Worm (Caenorhabditis elegans) whole organism, L4 larva: ENCODE results near the gene gpa-18.
A peak's percentile ranks its signal among the peaks of the same experiment; 100 is the strongest.

Experiments
- T20F7.1 ChIP-seq: fragments of 200-800 bp; sonication (Bioruptor generic); optimal IDR thresholded peaks from 2 replicates; lab custom pipeline; 2018; ENCODE audit warnings: mild to moderate bottlenecking, missing genetic modification characterization, missing compliant biosample characterization
- T26A8.4 ChIP-seq: fragments of 200-800 bp; sonication (Bioruptor generic); IDR thresholded peaks from 2 replicates; pipeline ENCODE4 v1.3.6; 2022; ENCODE audit warnings: missing genetic modification characterization, missing compliant biosample characterization
- Y105C5A.15 ChIP-seq: fragments of 200-800 bp; sonication (Bioruptor generic); IDR thresholded peaks from 2 replicates; pipeline ENCODE4 v1.3.6; 2022; ENCODE audit warnings: missing genetic modification characterization, missing compliant biosample characterization
- Y48G9A.11 ChIP-seq: fragments of 200-800 bp; sonication (Bioruptor generic); IDR thresholded peaks from 2 replicates; pipeline ENCODE4 v1.3.6; 2022; ENCODE audit warnings: missing genetic modification reagents, missing genetic modification characterization, missing compliant biosample characterization
- ZK337.2 ChIP-seq: fragments of 200-800 bp; sonication (Bioruptor generic); IDR thresholded peaks from 2 replicates; pipeline ENCODE4 v1.3.6; 2022; ENCODE audit warnings: missing genetic modification reagents, missing genetic modification characterization, missing compliant biosample characterization
- attf-4 ChIP-seq: sonication (generic microtip); optimal IDR thresholded peaks from 3 replicates; lab custom pipeline; 2017; ENCODE audit warnings: missing biosample characterization, missing genetic modification characterization
- ceh-62 ChIP-seq: sonication (generic microtip); optimal IDR thresholded peaks from 2 replicates; lab custom pipeline; 2017; ENCODE audit warnings: missing biosample characterization, missing genetic modification characterization
- ces-1 ChIP-seq: fragments of 150-350 bp; sonication (generic microtip); optimal IDR thresholded peaks from 4 replicates; lab custom pipeline; 2014; ENCODE audit warnings: missing biosample characterization, missing genetic modification reagents, missing genetic modification characterization
- cey-2 ChIP-seq: sonication (generic microtip); optimal IDR thresholded peaks from 3 replicates; lab custom pipeline; 2017; ENCODE audit warnings: missing genetic modification characterization, mild to moderate bottlenecking, missing compliant biosample characterization, antibody characterized with exemption, borderline replicate concordance; ENCODE audit not compliant: insufficient read depth
- ctbp-1 ChIP-seq: fragments of 200-800 bp; sonication (Bioruptor generic); IDR thresholded peaks from 2 replicates; pipeline ENCODE4 v1.3.6; 2022; ENCODE audit warnings: missing genetic modification reagents, missing genetic modification characterization, missing compliant biosample characterization
- daf-16 ChIP-seq, 3 experiments: sonication (generic microtip); optimal IDR thresholded peaks; 2 replicates each; lab custom pipeline; 2016 to 2017; ENCODE audit warnings: missing genetic modification characterization in 3 of 3, missing genetic modification reagents in 3 of 3, mild to moderate bottlenecking in 2 of 3, missing compliant biosample characterization in 2 of 3, missing biosample characterization in 1 of 3, moderate library complexity in 1 of 3
- daf-19 ChIP-seq: fragments of 200-800 bp; sonication (Bioruptor generic); conservative IDR thresholded peaks from 2 replicates; pipeline ENCODE4 v1.3.6; 2022; ENCODE audit warnings: missing genetic modification characterization, missing compliant biosample characterization
- dmd-8 ChIP-seq: fragments of 200-800 bp; sonication (Bioruptor generic); IDR thresholded peaks from 2 replicates; pipeline ENCODE4 v1.3.6; 2022; ENCODE audit warnings: missing genetic modification characterization, missing compliant biosample characterization
- dmd-9 ChIP-seq: fragments of 200-800 bp; sonication (Bioruptor generic); IDR thresholded peaks from 2 replicates; pipeline ENCODE4 v1.3.6; 2022; ENCODE audit warnings: missing genetic modification reagents, missing genetic modification characterization, missing compliant biosample characterization
- dpl-1 ChIP-seq: fragments of 150-350 bp; optimal IDR thresholded peaks from 2 replicates; lab custom pipeline; 2014; ENCODE audit warnings: missing biosample characterization, missing genetic modification reagents, missing genetic modification characterization
- dve-1 ChIP-seq: sonication (generic microtip); optimal IDR thresholded peaks from 2 replicates; lab custom pipeline; 2017; ENCODE audit warnings: antibody characterized with exemption, mild to moderate bottlenecking, missing genetic modification characterization, missing compliant biosample characterization; ENCODE audit not compliant: insufficient read depth
- egl-43 ChIP-seq: fragments of 200-800 bp; sonication (Bioruptor generic); IDR thresholded peaks from 2 replicates; pipeline ENCODE4 v1.3.6; 2022; ENCODE audit warnings: missing genetic modification reagents, missing genetic modification characterization, missing compliant biosample characterization
- gei-8 ChIP-seq: fragments of 200-800 bp; sonication (Bioruptor generic); optimal IDR thresholded peaks from 2 replicates; lab custom pipeline; 2018; ENCODE audit warnings: mild to moderate bottlenecking, missing genetic modification characterization, missing compliant biosample characterization
- hif-1 ChIP-seq, 2 experiments: sonication (generic microtip); optimal IDR thresholded peaks; 2 replicates each; lab custom pipeline; 2016 to 2017; ENCODE audit warnings: missing compliant biosample characterization in 2 of 2, missing genetic modification characterization in 2 of 2, missing genetic modification reagents in 2 of 2, missing genotype in 2 of 2, mild to moderate bottlenecking in 1 of 2
- hmg-1.1 ChIP-seq: fragments of 200-800 bp; sonication (Bioruptor generic); IDR thresholded peaks from 2 replicates; pipeline ENCODE4 v1.3.6; 2022; ENCODE audit warnings: missing genetic modification reagents, missing genetic modification characterization, missing compliant biosample characterization
- lin-38 ChIP-seq: fragments of 200-800 bp; sonication (Bioruptor generic); IDR thresholded peaks from 2 replicates; pipeline ENCODE4 v1.3.6; 2022; ENCODE audit warnings: missing genetic modification reagents, missing genetic modification characterization, missing compliant biosample characterization
- lin-39 ChIP-seq: fragments of 150-350 bp; optimal IDR thresholded peaks from 2 replicates; lab custom pipeline; 2014; ENCODE audit warnings: missing biosample characterization, missing genetic modification reagents, missing genetic modification characterization
- lir-3 ChIP-seq: sonication (generic microtip); optimal IDR thresholded peaks from 2 replicates; lab custom pipeline; 2016; ENCODE audit warnings: mild to moderate bottlenecking, missing genetic modification characterization, missing compliant biosample characterization
- lsy-2 ChIP-seq, 2 experiments: fragments of 150-350 bp in 1 of 2; sonication (generic microtip) in 1 of 2; optimal IDR thresholded peaks; 2 replicates each; lab custom pipeline; 2014 to 2017; ENCODE audit warnings: missing biosample characterization in 2 of 2, missing genetic modification characterization in 2 of 2
- madf-5 ChIP-seq, 2 experiments: fragments of 200-800 bp; sonication (Bioruptor generic); IDR thresholded peaks; 2 replicates each; pipeline ENCODE4 v1.3.6; 2022; ENCODE audit warnings: missing compliant biosample characterization in 2 of 2, missing genetic modification characterization in 2 of 2
- mdl-1 ChIP-seq, 2 experiments: fragments of 150-350 bp in 1 of 2; sonication (generic microtip) in 1 of 2; optimal IDR thresholded peaks; 2 replicates each; lab custom pipeline; 2014 to 2017; ENCODE audit warnings: missing biosample characterization in 2 of 2, missing genetic modification characterization in 2 of 2
- mes-2 ChIP-seq: sonication (generic microtip); optimal IDR thresholded peaks from 2 replicates; lab custom pipeline; 2016; ENCODE audit warnings: missing genotype, mild to moderate bottlenecking, missing genetic modification characterization, missing compliant biosample characterization; ENCODE audit not compliant: poor library complexity, severe bottlenecking
- mxl-2 ChIP-seq: fragments of 200-800 bp; sonication (Bioruptor generic); conservative IDR thresholded peaks from 2 replicates; pipeline ENCODE4 v1.3.6; 2022; ENCODE audit warnings: missing genetic modification reagents, missing genetic modification characterization, missing compliant biosample characterization
- nhr-102 ChIP-seq: sonication (generic microtip); optimal IDR thresholded peaks from 2 replicates; lab custom pipeline; 2016; ENCODE audit warnings: mild to moderate bottlenecking, missing genetic modification characterization, moderate library complexity, missing compliant biosample characterization
- nhr-111 ChIP-seq: fragments of 200-800 bp; sonication (Bioruptor generic); optimal IDR thresholded peaks from 2 replicates; lab custom pipeline; 2018; ENCODE audit warnings: mild to moderate bottlenecking, missing genetic modification characterization, missing compliant biosample characterization
- nhr-25 ChIP-seq: sonication (generic microtip); optimal IDR thresholded peaks from 2 replicates; lab custom pipeline; 2017; ENCODE audit warnings: missing genetic modification characterization, mild to moderate bottlenecking, missing compliant biosample characterization, antibody characterized with exemption, moderate library complexity, borderline replicate concordance; ENCODE audit not compliant: insufficient read depth
- nhr-28 ChIP-seq: fragments of 150-350 bp; optimal IDR thresholded peaks from 2 replicates; lab custom pipeline; 2014; ENCODE audit warnings: missing biosample characterization, missing genetic modification characterization
- nhr-41 ChIP-seq: fragments of 200-800 bp; sonication (Bioruptor generic); IDR thresholded peaks from 2 replicates; pipeline ENCODE4 v1.3.6; 2022; ENCODE audit warnings: missing genetic modification reagents, missing genetic modification characterization, missing compliant biosample characterization
- nhr-48 ChIP-seq: sonication (generic microtip); optimal IDR thresholded peaks from 2 replicates; lab custom pipeline; 2016; ENCODE audit warnings: mild to moderate bottlenecking, missing genetic modification characterization, missing compliant biosample characterization
- nhr-6 ChIP-seq: fragments of 150-350 bp; optimal IDR thresholded peaks from 2 replicates; lab custom pipeline; 2014; ENCODE audit warnings: missing biosample characterization, missing genetic modification characterization
- nhr-76 ChIP-seq: fragments of 150-350 bp; optimal IDR thresholded peaks from 2 replicates; lab custom pipeline; 2014; ENCODE audit warnings: missing biosample characterization, missing genetic modification characterization
- pha-4 ChIP-seq, 2 experiments: fragments of 150-350 bp in 1 of 2; fragments of 200-800 bp in 1 of 2; sonication (Bioruptor generic) in 1 of 2; IDR thresholded peaks in 1 of 2; optimal IDR thresholded peaks in 1 of 2; 2 replicates each; pipeline versions ENCODE4 v1.3.6 to Lab custom; 2014 to 2022; ENCODE audit warnings: missing genetic modification characterization in 2 of 2, missing genetic modification reagents in 2 of 2, missing biosample characterization in 1 of 2, missing compliant biosample characterization in 1 of 2
- pqm-1 ChIP-seq: sonication (generic microtip); optimal IDR thresholded peaks from 2 replicates; lab custom pipeline; 2017; ENCODE audit warnings: missing biosample characterization, missing genetic modification characterization
- sdz-12 ChIP-seq: fragments of 200-800 bp; sonication (Bioruptor generic); optimal IDR thresholded peaks from 2 replicates; lab custom pipeline; 2018; ENCODE audit warnings: mild to moderate bottlenecking, missing genetic modification characterization, missing compliant biosample characterization
- snpc-1.2 ChIP-seq: fragments of 200-800 bp; sonication (Bioruptor generic); IDR thresholded peaks from 2 replicates; pipeline ENCODE4 v1.3.6; 2022; ENCODE audit warnings: missing genetic modification reagents, missing genetic modification characterization, missing compliant biosample characterization
- snpc-4 ChIP-seq: fragments of 150-350 bp; optimal IDR thresholded peaks from 2 replicates; lab custom pipeline; 2014; ENCODE audit warnings: missing biosample characterization, missing genetic modification characterization
- spr-1 ChIP-seq: sonication (generic microtip); optimal IDR thresholded peaks from 2 replicates; lab custom pipeline; 2016; ENCODE audit warnings: mild to moderate bottlenecking, missing genetic modification characterization, missing compliant biosample characterization
- spr-3 ChIP-seq: fragments of 200-800 bp; sonication (Bioruptor generic); optimal IDR thresholded peaks from 2 replicates; lab custom pipeline; 2018; ENCODE audit warnings: mild to moderate bottlenecking, missing genetic modification characterization, missing compliant biosample characterization
- tag-97 ChIP-seq: fragments of 200-800 bp; sonication (Bioruptor generic); IDR thresholded peaks from 2 replicates; pipeline ENCODE4 v1.3.6; 2022; ENCODE audit warnings: missing genetic modification characterization, missing compliant biosample characterization
- unc-39 ChIP-seq: sonication (generic microtip); optimal IDR thresholded peaks from 2 replicates; lab custom pipeline; 2017; ENCODE audit warnings: missing biosample characterization, missing genetic modification characterization
- zag-1 ChIP-seq: fragments of 150-350 bp; optimal IDR thresholded peaks from 2 replicates; lab custom pipeline; 2014; ENCODE audit warnings: missing biosample characterization, missing genetic modification characterization
- zfp-3 ChIP-seq: fragments of 200-800 bp; sonication (Bioruptor generic); conservative IDR thresholded peaks from 2 replicates; pipeline ENCODE4 v1.3.6; 2022; ENCODE audit warnings: missing genetic modification reagents, missing genetic modification characterization, missing compliant biosample characterization
- zip-2 ChIP-seq: fragments of 150-350 bp; optimal IDR thresholded peaks from 2 replicates; lab custom pipeline; 2014; ENCODE audit warnings: missing biosample characterization, missing genetic modification characterization
- ztf-11 ChIP-seq: fragments of 150-350 bp; optimal IDR thresholded peaks from 2 replicates; lab custom pipeline; 2014; ENCODE audit warnings: missing biosample characterization, missing genetic modification characterization

gpa-18 gene

DNA sequence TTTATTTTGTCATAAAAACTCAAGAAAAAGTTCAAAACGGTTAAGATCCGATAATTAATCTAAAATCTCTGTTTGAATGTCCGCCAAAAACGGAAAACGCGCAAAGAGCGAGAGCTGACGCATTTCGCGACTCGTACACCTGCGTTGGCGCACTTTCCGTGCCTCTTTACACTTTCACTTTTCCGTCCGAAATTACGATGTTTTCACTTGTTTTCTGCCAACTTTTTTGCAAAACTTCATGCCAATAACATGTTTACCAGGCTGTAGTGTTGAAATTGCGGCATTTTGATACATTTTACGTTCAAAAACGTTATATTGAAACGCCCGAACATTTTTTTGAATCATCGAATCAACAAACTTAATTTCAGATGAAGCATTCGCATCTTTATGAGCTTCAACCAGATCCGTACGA is 11.7 kb downstream of the gpa-18 start, which contains the start of gene W03F8.4 (continued):
- peak; percentile 56 for TF ChIP-seq Y48G9A.11 (GFP tag; lab: Robert Waterston, UW)
- TF ChIP-seq ztf-11 (tag; lab: Kevin White, UChicago): no peak
- peak; percentile 99 for TF ChIP-seq dpl-1
- TF ChIP-seq ctbp-1 (GFP tag; lab: Robert Waterston, UW): peak; percentile 83
- TF ChIP-seq nhr-25: peak; percentile 93
- no peak for TF ChIP-seq zag-1 (tag; lab: Kevin White, UChicago)
- TF ChIP-seq mdl-1 (tag; optimal IDR thresholded peaks at IDR 0.05; lab: Kevin White, UChicago): peak in 1 of 2 experiments; percentile 28
- TF ChIP-seq dmd-9: no peak
- no peak for TF ChIP-seq nhr-76 (tag; lab: Kevin White, UChicago)
- TF ChIP-seq nhr-28 (tag; lab: Kevin White, UChicago): peak; percentile 80
- no peak for TF ChIP-seq pqm-1 (tag; lab: Kevin White, UChicago)
- TF ChIP-seq nhr-48: peak; percentile 82
- TF ChIP-seq pha-4 (GFP tag; IDR thresholded peaks at IDR 0.05; lab: Robert Waterston, UW): no peak
- no peak for TF ChIP-seq pha-4 (tag; optimal IDR thresholded peaks at IDR 0.05; lab: Kevin White, UChicago)
- peak; percentile 81 for TF ChIP-seq nhr-6 (tag; lab: Kevin White, UChicago)
- TF ChIP-seq daf-16 (GFP tag; optimal IDR thresholded peaks at IDR 0.05; lab: Kevin White, UChicago): peak; percentile 43 to 98
- TF ChIP-seq daf-16 (tag; optimal IDR thresholded peaks at IDR 0.05; lab: Kevin White, UChicago): peak; percentile 93
- peak; percentile 71 for TF ChIP-seq egl-43 (GFP tag; lab: Robert Waterston, UW)
- no peak for TF ChIP-seq Y105C5A.15
- TF ChIP-seq ces-1 (GFP tag; lab: Kevin White, UChicago): no peak
- TF ChIP-seq zfp-3 (GFP tag; lab: Robert Waterston, UW): no peak; the same call in 1 of the 2 replicates
- TF ChIP-seq tag-97 (GFP tag; lab: Robert Waterston, UW): no peak
- TF ChIP-seq spr-1 (tag; lab: Kevin White, UChicago): peak; percentile 92
- TF ChIP-seq nhr-41: no peak
- peak; percentile 89 for TF ChIP-seq hmg-1.1 (GFP tag; lab: Robert Waterston, UW)
- TF ChIP-seq ceh-62 (tag; lab: Kevin White, UChicago): no peak
- TF ChIP-seq T20F7.1 (GFP tag; lab: Kevin White, UChicago): peak; percentile 81
- no peak for TF ChIP-seq nhr-111 (GFP tag; lab: Kevin White, UChicago)
- TF ChIP-seq lin-39 (tag; lab: Kevin White, UChicago): no peak
- peak; percentile 29 to 72 for TF ChIP-seq hif-1 (tag; optimal IDR thresholded peaks at IDR 0.05; lab: Kevin White, UChicago)
- TF ChIP-seq nhr-102 (tag; lab: Kevin White, UChicago): peak; percentile 94
- TF ChIP-seq unc-39 (tag; lab: Kevin White, UChicago): no peak
- TF ChIP-seq lir-3: no peak
- TF ChIP-seq sdz-12 (GFP tag; lab: Kevin White, UChicago): no peak
- peak; percentile 65; the same call in 1 of the 2 replicates for TF ChIP-seq daf-19 (GFP tag; lab: Robert Waterston, UW)
- no peak for TF ChIP-seq mxl-2
- no peak for TF ChIP-seq cey-2 (tag; lab: Kevin White, UChicago)
- peak; percentile 65 for TF ChIP-seq spr-3
- no peak for TF ChIP-seq dve-1 (tag; lab: Kevin White, UChicago)
- TF ChIP-seq mes-2 (tag; lab: Kevin White, UChicago): peak; percentile 95
- peak; percentile 49 for TF ChIP-seq zip-2 (tag; lab: Kevin White, UChicago)
- no peak for TF ChIP-seq attf-4
- peak; percentile 61 to 95 for TF ChIP-seq lsy-2 (tag; optimal IDR thresholded peaks at IDR 0.05; lab: Kevin White, UChicago)
- peak; percentile 96 for TF ChIP-seq T26A8.4
- no peak for TF ChIP-seq madf-5 (GFP tag; IDR thresholded peaks at IDR 0.05; lab: Robert Waterston, UW)
- TF ChIP-seq snpc-1.2: peak; percentile 97
- peak; percentile 54 for TF ChIP-seq snpc-4
- TF ChIP-seq lin-38: peak; percentile 92
- peak; percentile 71; the same call in 1 of the 2 replicates for TF ChIP-seq ZK337.2
- TF ChIP-seq dmd-8 (GFP tag; lab: Robert Waterston, UW): no peak
- TF ChIP-seq gei-8 (GFP tag; lab: Kevin White, UChicago): no peak
